Worm (Caenorhabditis elegans) whole organism, L2 larva: Measurements from ENCODE around the gene srt-41.

Experiments used
- elt-3 ChIP-seq: sonication (generic microtip); optimal IDR thresholded peaks from 2 replicates; lab custom pipeline; 2017; ENCODE audit warnings: missing biosample characterization, missing genetic modification characterization
- fos-1 ChIP-seq: fragments of 150-350 bp; optimal IDR thresholded peaks from 2 replicates; lab custom pipeline; 2014; ENCODE audit warnings: missing biosample characterization, missing genetic modification characterization

- TF ChIP-seq fos-1 (tag; lab: Kevin White, UChicago) (no peak), elt-3 (tag; lab: Kevin White, UChicago) (no peak)
Measured at ce11 chrV:1805724-1806316, 2.9 kb upstream of the srt-41 start.
